Worm (Caenorhabditis elegans) whole organism, late embryonic: Measurements from ENCODE around the gene C15H7.4.

Experiments
- C38D4.7 ChIP-seq: fragments of 200-800 bp; sonication (Bioruptor generic); optimal IDR thresholded peaks from 2 replicates; lab custom pipeline; 2018; ENCODE audit warnings: mild to moderate bottlenecking, missing genetic modification characterization, moderate library complexity, missing compliant biosample characterization
- T23F11.4 ChIP-seq: fragments of 200-800 bp; sonication (Bioruptor generic); optimal IDR thresholded peaks from 2 replicates; lab custom pipeline; 2018; ENCODE audit warnings: mild to moderate bottlenecking, missing genetic modification characterization, missing compliant biosample characterization
- ceh-19 ChIP-seq: fragments of 200-800 bp; sonication (Bioruptor generic); optimal IDR thresholded peaks from 2 replicates; lab custom pipeline; 2018; ENCODE audit warnings: mild to moderate bottlenecking, missing genetic modification characterization, missing compliant biosample characterization
- ceh-31 ChIP-seq: sonication (generic microtip); optimal IDR thresholded peaks from 2 replicates; lab custom pipeline; 2016; ENCODE audit warnings: missing genetic modification characterization, missing compliant biosample characterization
- ceh-34 ChIP-seq: sonication (generic microtip); optimal IDR thresholded peaks from 2 replicates; lab custom pipeline; 2016; ENCODE audit warnings: mild to moderate bottlenecking, missing genetic modification characterization, missing compliant biosample characterization
- ceh-45 ChIP-seq: fragments of 200-800 bp; sonication (Bioruptor generic); IDR thresholded peaks from 2 replicates; pipeline ENCODE4 v1.3.6; 2022; ENCODE audit warnings: missing genetic modification reagents, missing genetic modification characterization, missing compliant biosample characterization
- ceh-48 ChIP-seq: sonication (generic microtip); optimal IDR thresholded peaks from 2 replicates; lab custom pipeline; 2016; ENCODE audit warnings: missing genetic modification characterization, inconsistent platforms, missing compliant biosample characterization
- che-1 ChIP-seq: sonication (generic microtip); optimal IDR thresholded peaks from 2 replicates; lab custom pipeline; 2016; ENCODE audit warnings: mild to moderate bottlenecking, missing genetic modification characterization, missing compliant biosample characterization
- dve-1 ChIP-seq: sonication (generic microtip); optimal IDR thresholded peaks from 2 replicates; lab custom pipeline; 2017; ENCODE audit warnings: antibody characterized with exemption, mild to moderate bottlenecking, missing genetic modification characterization, missing compliant biosample characterization
- elt-2 ChIP-seq: sonication (generic microtip); optimal IDR thresholded peaks from 2 replicates; lab custom pipeline; 2016; ENCODE audit warnings: missing genetic modification reagents, missing genetic modification characterization, missing compliant biosample characterization
- elt-4 ChIP-seq: sonication (generic microtip); optimal IDR thresholded peaks from 2 replicates; lab custom pipeline; 2016; ENCODE audit warnings: missing genetic modification characterization, missing compliant biosample characterization
- ets-4 ChIP-seq: sonication (generic microtip); optimal IDR thresholded peaks from 2 replicates; lab custom pipeline; 2016; ENCODE audit warnings: missing genetic modification characterization, missing compliant biosample characterization
- hlh-13 ChIP-seq: fragments of 200-800 bp; sonication (Bioruptor generic); optimal IDR thresholded peaks from 2 replicates; lab custom pipeline; 2018; ENCODE audit warnings: mild to moderate bottlenecking, missing genetic modification characterization, missing compliant biosample characterization
- hlh-15 ChIP-seq: sonication (generic microtip); optimal IDR thresholded peaks from 2 replicates; lab custom pipeline; 2016; ENCODE audit warnings: missing genetic modification characterization, missing compliant biosample characterization
- hlh-6 ChIP-seq: sonication (generic microtip); optimal IDR thresholded peaks from 2 replicates; lab custom pipeline; 2016; ENCODE audit warnings: missing genotype, missing genetic modification characterization, missing compliant biosample characterization
- lin-11 ChIP-seq: fragments of 200-800 bp; sonication (Bioruptor generic); optimal IDR thresholded peaks from 2 replicates; lab custom pipeline; 2018; ENCODE audit warnings: mild to moderate bottlenecking, missing genetic modification characterization, missing compliant biosample characterization
- nfya-1 ChIP-seq: sonication (generic microtip); optimal IDR thresholded peaks from 2 replicates; lab custom pipeline; 2017; ENCODE audit warnings: missing genetic modification characterization, mild to moderate bottlenecking, missing compliant biosample characterization, antibody characterized with exemption, moderate library complexity
- nhr-11 ChIP-seq: fragments of 150-350 bp; optimal IDR thresholded peaks from 2 replicates; lab custom pipeline; 2014; ENCODE audit warnings: missing biosample characterization, missing genetic modification characterization
- nhr-232 ChIP-seq: sonication (generic microtip); optimal IDR thresholded peaks from 2 replicates; lab custom pipeline; 2016; ENCODE audit warnings: missing genetic modification characterization, missing compliant biosample characterization
- odd-2 ChIP-seq: sonication (generic microtip); optimal IDR thresholded peaks from 2 replicates; lab custom pipeline; 2017; ENCODE audit warnings: antibody characterized with exemption, mild to moderate bottlenecking, missing genetic modification characterization, missing compliant biosample characterization
- pag-3 ChIP-seq: sonication (generic microtip); optimal IDR thresholded peaks from 2 replicates; lab custom pipeline; 2016; ENCODE audit warnings: missing compliant biosample characterization, missing genetic modification characterization, borderline replicate concordance
- pat-9 ChIP-seq: fragments of 200-800 bp; sonication (Bioruptor generic); optimal IDR thresholded peaks from 2 replicates; lab custom pipeline; 2018; ENCODE audit warnings: mild to moderate bottlenecking, missing genetic modification characterization, moderate library complexity, missing compliant biosample characterization
- pros-1 ChIP-seq: fragments of 150-350 bp; optimal IDR thresholded peaks from 2 replicates; lab custom pipeline; 2014; ENCODE audit warnings: missing biosample characterization, missing genetic modification reagents, missing genetic modification characterization
- sdc-2 ChIP-seq: sonication (generic microtip); optimal IDR thresholded peaks from 2 replicates; lab custom pipeline; 2016; ENCODE audit warnings: missing genotype, missing genetic modification characterization, missing compliant biosample characterization
- sox-4 ChIP-seq: sonication (generic microtip); optimal IDR thresholded peaks from 2 replicates; lab custom pipeline; 2017; ENCODE audit warnings: mild to moderate bottlenecking, missing genetic modification characterization, inconsistent platforms, missing compliant biosample characterization
- tbx-2 ChIP-seq: sonication (generic microtip); optimal IDR thresholded peaks from 2 replicates; lab custom pipeline; 2016; ENCODE audit warnings: missing genetic modification characterization, missing compliant biosample characterization
- tbx-7 ChIP-seq: sonication (generic microtip); optimal IDR thresholded peaks from 2 replicates; lab custom pipeline; 2016; ENCODE audit warnings: missing genotype, missing genetic modification characterization, missing compliant biosample characterization
- ttx-3 ChIP-seq: sonication (generic microtip); optimal IDR thresholded peaks from 2 replicates; lab custom pipeline; 2016; ENCODE audit warnings: missing genetic modification reagents, missing genetic modification characterization, missing compliant biosample characterization
- unc-3 ChIP-seq, 2 experiments: fragments of 200-800 bp in 1 of 2; sonication (Bioruptor generic) in 1 of 2; sonication (generic microtip) in 1 of 2; conservative IDR thresholded peaks in 1 of 2; optimal IDR thresholded peaks in 1 of 2; 2 replicates each; pipeline versions ENCODE4 v1.3.6 to Lab custom; 2016 to 2022; ENCODE audit warnings: missing compliant biosample characterization in 2 of 2, missing genetic modification characterization in 2 of 2, missing genetic modification reagents in 1 of 2
- unc-42 ChIP-seq: sonication (generic microtip); optimal IDR thresholded peaks from 2 replicates; lab custom pipeline; 2016; ENCODE audit warnings: missing genotype, missing genetic modification characterization, missing compliant biosample characterization
- unc-55 ChIP-seq: sonication (generic microtip); optimal IDR thresholded peaks from 2 replicates; lab custom pipeline; 2017; ENCODE audit warnings: missing biosample characterization, missing genetic modification reagents, missing genetic modification characterization
- zip-5 ChIP-seq: sonication (generic microtip); optimal IDR thresholded peaks from 2 replicates; lab custom pipeline; 2016; ENCODE audit warnings: missing genetic modification characterization, missing compliant biosample characterization
- ztf-16 ChIP-seq: sonication (generic microtip); optimal IDR thresholded peaks from 2 replicates; lab custom pipeline; 2017; ENCODE audit warnings: missing genetic modification characterization, missing compliant biosample characterization

C15H7.4 gene

ce11 chrIII:9701798-9702197 lies 46.1 kb upstream of the C15H7.4 start:
- TF ChIP-seq odd-2 (tag; lab: Kevin White, UChicago), result no peak
- TF ChIP-seq elt-2 (tag; lab: Kevin White, UChicago), result no peak
- TF ChIP-seq, all 69 proteins: peak for 0

- TF ChIP-seq unc-3 (GFP tag; conservative IDR thresholded peaks at IDR 0.05; lab: Robert Waterston, UW), result no peak
- TF ChIP-seq unc-3 (tag; optimal IDR thresholded peaks at IDR 0.05; lab: Kevin White, UChicago), result no peak
- no peak for TF ChIP-seq tbx-2
- TF ChIP-seq zip-5, result no peak
- no peak for TF ChIP-seq hlh-15
- no peak for TF ChIP-seq elt-4 (tag; lab: Kevin White, UChicago)
- no peak for TF ChIP-seq ttx-3 (tag; lab: Kevin White, UChicago)
- TF ChIP-seq lin-11 (tag; lab: Kevin White, UChicago), result no peak
- no peak for TF ChIP-seq dve-1
- no peak for TF ChIP-seq che-1 (tag; lab: Kevin White, UChicago)
- TF ChIP-seq ztf-16, result no peak
- peak; percentile 50 for TF ChIP-seq hlh-6
- TF ChIP-seq ets-4, result no peak
- no peak for TF ChIP-seq C38D4.7
- no peak for TF ChIP-seq nhr-232 (tag; lab: Kevin White, UChicago)
- peak; percentile 40 for TF ChIP-seq unc-42 (tag; lab: Kevin White, UChicago)
- TF ChIP-seq sdc-2 (tag; lab: Kevin White, UChicago), result peak; percentile 29
- TF ChIP-seq sox-4 (tag; lab: Kevin White, UChicago), result no peak
- TF ChIP-seq hlh-13 (GFP tag; lab: Kevin White, UChicago), result no peak
- no peak for TF ChIP-seq pros-1 (tag; lab: Kevin White, UChicago)
- peak; percentile 80 for TF ChIP-seq unc-55
- peak; percentile 2 for TF ChIP-seq ceh-31 (tag; lab: Kevin White, UChicago)
These were observed 44.5 kb upstream of the C15H7.4 start for ce11 chrIII:9700114-9700690.

DNA sequence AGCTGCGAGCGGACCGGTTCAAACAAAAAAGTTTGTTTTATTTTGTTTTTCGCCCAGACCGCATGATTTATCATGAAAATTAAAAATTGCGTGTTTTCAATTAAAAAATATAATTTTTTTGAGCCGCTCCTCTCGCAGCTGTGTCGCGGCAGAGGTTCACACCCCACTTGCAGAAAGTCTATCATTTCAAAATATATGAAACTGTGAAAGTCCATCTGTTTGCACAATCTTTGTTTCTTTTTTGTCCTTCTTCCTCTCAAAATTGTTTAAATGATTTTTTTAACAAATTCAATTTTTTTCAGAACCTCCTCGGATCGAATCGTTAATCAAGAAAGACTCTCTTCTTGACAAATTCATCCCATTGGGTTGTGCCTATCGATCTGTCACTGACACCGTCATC lies 43.9 kb upstream of the C15H7.4 start, which contains the start of gene tlk-1:
TSS of gene tlk-1 (plus strand) at position 301 of the 400 bp plus-strand sequence.
- TF ChIP-seq ceh-19 (GFP tag; lab: Kevin White, UChicago) (no peak), T23F11.4 (GFP tag; lab: Kevin White, UChicago) (no peak)

ce11 chrIII:9698635-9699396 lies 43.1 kb upstream of the C15H7.4 start:
- TF ChIP-seq ceh-48 (tag; lab: Kevin White, UChicago) (no peak), elt-2 (tag; lab: Kevin White, UChicago) (peak; percentile 5)
- TF ChIP-seq, all 69 proteins: peak for 1

- TF ChIP-seq ztf-16, result no peak
- no peak for TF ChIP-seq pag-3 (tag; lab: Kevin White, UChicago)
- no peak for TF ChIP-seq ceh-34
- TF ChIP-seq ets-4, result no peak
- no peak for TF ChIP-seq nfya-1 (tag; lab: Kevin White, UChicago)
- TF ChIP-seq dve-1, result no peak
- TF ChIP-seq C38D4.7, result no peak
- TF ChIP-seq pat-9 (tag; lab: Kevin White, UChicago), result no peak
- no peak for TF ChIP-seq tbx-7 (tag; lab: Kevin White, UChicago)
- no peak for TF ChIP-seq sox-4 (tag; lab: Kevin White, UChicago)
- TF ChIP-seq ttx-3 (tag; lab: Kevin White, UChicago), result no peak
- TF ChIP-seq nhr-11 (tag; lab: Kevin White, UChicago), result no peak
- no peak for TF ChIP-seq ceh-45 (GFP tag; lab: Robert Waterston, UW)
These were observed 42.2 kb upstream of the C15H7.4 start for ce11 chrIII:9697886-9698285.
